Worm (Caenorhabditis elegans): ENCODE data around the gene K09E4.4.

K09E4.4 gene

DNA sequence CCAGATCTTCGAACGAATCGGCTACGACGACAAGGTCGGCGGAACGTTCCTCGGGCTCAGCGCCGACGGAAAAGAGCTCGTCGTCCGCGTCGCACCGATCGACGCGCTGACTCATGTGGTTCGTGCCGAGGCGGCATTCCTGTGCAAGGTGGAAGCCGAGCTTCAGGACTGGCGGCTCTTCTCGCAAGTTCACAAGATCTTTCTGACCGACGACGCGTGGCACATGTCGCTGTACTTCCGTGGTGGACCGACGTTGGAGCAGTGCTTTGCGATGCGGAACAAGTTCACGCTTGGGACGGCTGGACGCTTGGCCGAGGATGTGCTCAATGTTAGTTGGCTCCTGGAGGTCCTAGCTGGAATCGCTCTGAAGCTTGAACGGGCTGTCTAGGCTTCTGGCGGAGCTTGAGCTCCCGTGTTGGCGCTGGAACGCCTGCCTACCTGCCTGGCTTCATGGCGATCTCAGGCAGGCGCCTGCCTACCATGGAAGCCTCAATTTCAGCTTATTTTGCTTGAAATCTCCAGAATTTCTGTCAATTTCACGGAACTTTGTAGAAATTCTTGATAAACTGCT is 17.0 kb upstream of the K09E4.4 start:
- TF ChIP-seq skn-1 (tag; optimal IDR thresholded peaks at IDR 0.05) (no peak), ZK546.5 (tag; optimal IDR thresholded peaks at IDR 0.05) (no peak), jun-1 (tag; optimal IDR thresholded peaks at IDR 0.05) (no peak), elt-1 (tag; optimal IDR thresholded peaks at IDR 0.05) (no peak), nhr-43 (tag; optimal IDR thresholded peaks at IDR 0.05; ENCODE audit: poor library complexity, severe bottlenecking) (no peak), daf-12 (tag; optimal IDR thresholded peaks at IDR 0.05) (no peak), lin-39 (tag; optimal IDR thresholded peaks at IDR 0.05) (no peak), ztf-4 (tag; optimal IDR thresholded peaks at IDR 0.05) (no peak), zag-1 (tag; optimal IDR thresholded peaks at IDR 0.05) (no peak), nhr-11 (tag; optimal IDR thresholded peaks at IDR 0.05) (no peak), nfya-1 (tag; optimal IDR thresholded peaks at IDR 0.05; ENCODE audit: insufficient read depth) (no peak), tbx-2 (tag; optimal IDR thresholded peaks at IDR 0.05) (no peak), ceh-16 (tag; optimal IDR thresholded peaks at IDR 0.05) (no peak), egl-5 (tag; optimal IDR thresholded peaks at IDR 0.05) (no peak), nhr-237 (tag; optimal IDR thresholded peaks at IDR 0.05) (no peak), pha-4 (tag; optimal IDR thresholded peaks at IDR 0.05) (no peak), mdl-1 (tag; optimal IDR thresholded peaks at IDR 0.05) (no peak)

DNA sequence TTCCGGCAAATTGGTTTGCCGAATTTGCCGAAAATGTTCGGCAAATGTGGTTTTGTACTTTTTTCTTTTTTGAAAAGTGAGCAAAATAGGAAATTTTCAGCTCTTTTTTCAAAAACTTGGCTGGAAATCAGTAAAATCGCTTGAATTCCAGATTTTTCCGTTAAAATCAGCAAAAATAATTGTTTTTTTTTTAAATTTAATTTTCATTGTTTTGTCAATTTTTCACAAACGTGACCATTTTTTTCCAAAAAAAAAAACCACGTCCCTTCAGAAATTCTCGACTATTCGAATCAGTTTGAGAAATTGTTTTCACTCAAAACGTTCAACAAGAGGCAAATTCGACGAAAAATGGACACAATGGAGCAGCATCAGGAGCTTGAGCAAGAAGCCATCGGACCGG is 15.6 kb upstream of the K09E4.4 start, which contains the start of gene K09E4.1:
K09E4.1 (plus strand) TSS at position 301 of the 400 bp plus-strand sequence.
- TF ChIP-seq hmg-11 (tag; optimal IDR thresholded peaks at IDR 0.05) (no peak), unc-62 (GFP tag; optimal IDR thresholded peaks at IDR 0.05) (no peak), nhr-76 (tag; optimal IDR thresholded peaks at IDR 0.05) (no peak), ama-1 (optimal IDR thresholded peaks at IDR 0.05) (no peak), jun-1 (tag; optimal IDR thresholded peaks at IDR 0.05) (no peak), pqm-1 (tag; optimal IDR thresholded peaks at IDR 0.05) (no peak), ztf-4 (tag; optimal IDR thresholded peaks at IDR 0.05) (no peak), skn-1 (tag; optimal IDR thresholded peaks at IDR 0.05) (no peak), nhr-28 (tag; optimal IDR thresholded peaks at IDR 0.05) (no peak), tbx-2 (tag; optimal IDR thresholded peaks at IDR 0.05) (no peak), nhr-67 (tag; optimal IDR thresholded peaks at IDR 0.05) (no peak)

DNA sequence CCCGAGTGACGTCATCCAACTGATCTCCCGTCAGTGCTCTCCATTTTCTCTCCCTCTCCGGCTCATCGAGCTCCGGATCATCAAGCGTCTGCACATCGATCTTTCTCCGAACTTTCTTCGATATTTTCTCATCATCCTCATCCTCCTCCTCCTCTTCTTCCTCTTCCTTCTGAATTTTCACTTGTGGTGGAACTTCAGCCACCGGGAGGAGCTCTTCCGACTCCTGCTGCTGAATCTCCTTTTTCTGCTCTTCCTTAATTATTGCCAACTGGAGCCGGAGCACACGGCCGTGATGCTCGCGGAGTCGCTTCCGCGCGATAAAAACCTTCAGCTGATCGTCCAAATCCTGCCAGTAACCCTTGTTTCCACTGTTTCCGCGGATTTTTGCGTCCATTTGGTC is 14.3 kb upstream of the K09E4.4 start:
- TF ChIP-seq tbx-2 (tag; optimal IDR thresholded peaks at IDR 0.05) (no peak), lin-15B (tag; optimal IDR thresholded peaks at IDR 0.05) (no peak), aly-2 (tag; optimal IDR thresholded peaks at IDR 0.05) (no peak), daf-12 (tag; optimal IDR thresholded peaks at IDR 0.05) (no peak)

DNA sequence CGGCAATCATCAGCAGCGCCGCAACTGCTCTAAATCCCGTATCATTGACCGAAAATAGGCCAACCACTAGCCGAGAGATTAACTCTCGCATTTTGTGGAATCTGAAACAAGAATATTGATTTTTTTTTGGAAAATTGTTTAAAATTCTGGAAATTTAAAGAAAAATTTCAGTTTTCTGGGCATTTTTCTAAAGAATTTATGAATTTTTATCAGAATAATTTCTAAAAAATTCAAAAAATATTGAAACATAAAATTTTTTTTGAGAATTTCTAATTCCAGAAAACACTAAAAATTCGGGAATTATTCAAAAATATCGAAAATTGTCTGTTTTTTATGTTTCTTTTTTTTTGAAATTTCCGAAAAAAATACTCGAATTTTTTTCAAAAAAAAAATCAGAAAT is 10.8 kb upstream of the K09E4.4 start, which contains the start of gene algn-3:
algn-3 (minus strand) TSS at position 101 of the 400 bp plus-strand sequence.
- no peak for TF ChIP-seq tbx-2 (tag; optimal IDR thresholded peaks at IDR 0.05)

DNA sequence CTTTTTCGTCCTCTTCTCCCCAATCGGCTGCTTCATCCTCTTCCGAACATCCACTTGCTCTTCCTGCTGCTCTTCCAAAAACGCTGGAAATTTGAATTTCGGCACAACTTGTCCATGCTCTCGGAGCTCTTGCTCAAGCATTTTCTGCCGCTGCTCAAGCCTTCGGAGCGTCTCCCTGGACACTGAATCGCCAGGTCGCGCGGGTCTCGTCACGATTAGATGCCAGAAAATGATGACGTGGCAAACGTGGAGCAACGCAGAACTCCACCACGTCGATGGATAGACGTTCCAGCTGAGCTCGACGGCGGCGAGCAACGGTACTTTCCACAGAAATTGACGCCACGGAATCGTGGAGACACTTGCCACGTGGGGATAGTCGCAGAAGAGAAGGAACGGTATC is 7.2 kb upstream of the K09E4.4 start:
- no peak for TF ChIP-seq unc-39 (tag; optimal IDR thresholded peaks at IDR 0.05)
- TF ChIP-seq fkh-2 (tag; optimal IDR thresholded peaks at IDR 0.05) = no peak
- TF ChIP-seq nhr-25 (tag; optimal IDR thresholded peaks at IDR 0.05) = no peak
- no peak for TF ChIP-seq ztf-4 (tag; optimal IDR thresholded peaks at IDR 0.05)
- TF ChIP-seq nhr-28 (tag; optimal IDR thresholded peaks at IDR 0.05) = no peak
- no peak for TF ChIP-seq zag-1 (tag; optimal IDR thresholded peaks at IDR 0.05)
- TF ChIP-seq ceh-28 (tag; optimal IDR thresholded peaks at IDR 0.05) = no peak
- TF ChIP-seq fos-1 (tag; optimal IDR thresholded peaks at IDR 0.05) = no peak
- TF ChIP-seq elt-1 (tag; optimal IDR thresholded peaks at IDR 0.05) = no peak
- TF ChIP-seq ceh-9 (tag; optimal IDR thresholded peaks at IDR 0.05) = no peak
- no peak for TF ChIP-seq nhr-43 (tag; optimal IDR thresholded peaks at IDR 0.05; ENCODE audit: poor library complexity, severe bottlenecking)
- TF ChIP-seq nfya-1 (tag; optimal IDR thresholded peaks at IDR 0.05; ENCODE audit: insufficient read depth) = no peak
- no peak for TF ChIP-seq aly-2 (tag; optimal IDR thresholded peaks at IDR 0.05)
- no peak for TF ChIP-seq ceh-82 (tag; optimal IDR thresholded peaks at IDR 0.05)
- no peak for TF ChIP-seq pqm-1 (tag; optimal IDR thresholded peaks at IDR 0.05)
- TF ChIP-seq eor-1 (tag; optimal IDR thresholded peaks at IDR 0.05) = no peak
- TF ChIP-seq egl-27 (tag; optimal IDR thresholded peaks at IDR 0.05) = no peak
